Worm (Caenorhabditis elegans) whole organism, L4 larva: ENCODE data around the gene rde-8.

ENCODE experiments used
- F44E2.7 ChIP-seq: fragments of 200-800 bp; sonication (Bioruptor generic); IDR thresholded peaks from 2 replicates; pipeline ENCODE4 v2.1.2; 2022; ENCODE audit warnings: missing genetic modification characterization, missing compliant biosample characterization
- R02D3.7 ChIP-seq: fragments of 150-350 bp; sonication (generic microtip); optimal IDR thresholded peaks from 3 replicates; lab custom pipeline; 2014; ENCODE audit warnings: missing biosample characterization, missing genetic modification characterization
- ama-1 ChIP-seq: fragments of 150-350 bp; optimal IDR thresholded peaks from 2 replicates; lab custom pipeline; 2014; ENCODE audit warnings: inconsistent platforms, mixed read lengths
- ceh-82 ChIP-seq: sonication (generic microtip); optimal IDR thresholded peaks from 2 replicates; lab custom pipeline; 2017; ENCODE audit warnings: missing biosample characterization, missing genetic modification characterization
- fkh-10 ChIP-seq: fragments of 150-350 bp; optimal IDR thresholded peaks from 2 replicates; lab custom pipeline; 2014; ENCODE audit warnings: missing biosample characterization, missing genetic modification reagents, missing genetic modification characterization
- saeg-2 ChIP-seq: fragments of 200-800 bp; sonication (Bioruptor generic); IDR thresholded peaks from 2 replicates; pipeline ENCODE4 v1.3.6; 2022; ENCODE audit warnings: missing genetic modification reagents, missing genetic modification characterization, missing compliant biosample characterization

ce11 chrIV:7144670-7145257, 41.7 kb upstream of the rde-8 start, which contains the start of gene hecd-1:
- TF ChIP-seq ama-1 (lab: Kevin White, UChicago) (no peak), R02D3.7 (tag; lab: Kevin White, UChicago) (no peak), fkh-10 (GFP tag; lab: Kevin White, UChicago) (no peak), F44E2.7 (GFP tag; lab: Robert Waterston, UW) (no peak), saeg-2 (GFP tag; lab: Robert Waterston, UW) (no peak), ceh-82 (tag; lab: Kevin White, UChicago) (no peak)
